Fruit fly (Drosophila melanogaster) whole organism, embryonic: ENCODE results near the gene UQCR-14.

Source experiments
- Aef1 ChIP-seq: fragments of 200-800 bp; sonication (Bioruptor generic); IDR thresholded peaks from 3 replicates; pipeline ENCODE4 v1.3.6; 2022; ENCODE audit warnings: missing biosample characterization, missing genetic modification characterization
- B-H2 ChIP-seq: fragments of 200-800 bp; sonication (Bioruptor generic); optimal IDR thresholded peaks from 2 replicates; lab custom pipeline; 2018; ENCODE audit warnings: missing biosample characterization, mild to moderate bottlenecking, missing genetic modification characterization
- CG10267 ChIP-seq: fragments of 200-800 bp; sonication (Bioruptor generic); optimal IDR thresholded peaks from 2 replicates; lab custom pipeline; 2018; ENCODE audit warnings: missing biosample characterization, mild to moderate bottlenecking, missing genetic modification characterization, moderate library complexity
- CG11085 ChIP-seq: fragments of 200-800 bp; sonication (Bioruptor generic); IDR thresholded peaks from 2 replicates; pipeline ENCODE4 v1.3.6; 2022; ENCODE audit warnings: missing biosample characterization, missing genetic modification characterization
- CG12744 ChIP-seq: fragments of 200-800 bp; sonication (Bioruptor generic); optimal IDR thresholded peaks from 2 replicates; lab custom pipeline; 2016; ENCODE audit warnings: missing biosample characterization, missing genetic modification characterization
- CG13894 ChIP-seq: fragments of 200-800 bp; sonication (Bioruptor generic); optimal IDR thresholded peaks from 3 replicates; lab custom pipeline; 2018; ENCODE audit warnings: missing biosample characterization, mild to moderate bottlenecking, missing genetic modification characterization, moderate library complexity
- CG14860 ChIP-seq: fragments of 200-800 bp; sonication (Bioruptor generic); IDR thresholded peaks from 3 replicates; pipeline ENCODE4 v1.3.6; 2022; ENCODE audit warnings: missing biosample characterization, missing genetic modification characterization; ENCODE audit not compliant: partially characterized antibody
- CG1603 ChIP-seq: fragments of 200-800 bp; sonication (Bioruptor generic); optimal IDR thresholded peaks from 2 replicates; lab custom pipeline; 2019; ENCODE audit warnings: missing biosample characterization, mild to moderate bottlenecking, missing genetic modification characterization, moderate library complexity
- CG17328 ChIP-seq: fragments of 200-800 bp; sonication (Bioruptor generic); IDR thresholded peaks from 2 replicates; pipeline ENCODE4 v1.3.6; 2022; ENCODE audit warnings: missing biosample characterization, missing genetic modification characterization
- CG17361 ChIP-seq: fragments of 200-800 bp; sonication (Bioruptor generic); IDR thresholded peaks from 3 replicates; pipeline ENCODE4 v1.3.6; 2022; ENCODE audit warnings: missing biosample characterization, missing genetic modification characterization
- CG18262 ChIP-seq: fragments of 200-800 bp; optimal IDR thresholded peaks from 3 replicates; lab custom pipeline; 2019; ENCODE audit warnings: missing biosample characterization, mild to moderate bottlenecking, missing genetic modification characterization, moderate library complexity
- CG1832 ChIP-seq: fragments of 200-800 bp; sonication (Bioruptor generic); optimal IDR thresholded peaks from 2 replicates; lab custom pipeline; 2017; ENCODE audit warnings: missing biosample characterization, mild to moderate bottlenecking, missing genetic modification characterization, inconsistent platforms
- CG2678 ChIP-seq: fragments of 200-800 bp; sonication (Bioruptor generic); optimal IDR thresholded peaks from 3 replicates; lab custom pipeline; 2019; ENCODE audit warnings: missing biosample characterization, mild to moderate bottlenecking, missing genetic modification characterization, moderate library complexity
- CG2875 ChIP-seq: fragments of 200-800 bp; sonication (Bioruptor generic); optimal IDR thresholded peaks from 2 replicates; lab custom pipeline; 2017; ENCODE audit warnings: missing biosample characterization, mild to moderate bottlenecking, missing genetic modification characterization, missing genetic modification reagents
- CG31224 ChIP-seq: fragments of 200-800 bp; sonication (Bioruptor generic); IDR thresholded peaks from 2 replicates; pipeline ENCODE4 v1.3.6; 2022; ENCODE audit warnings: missing biosample characterization, missing genetic modification characterization
- CG32772 ChIP-seq: fragments of 200-800 bp; sonication (Bioruptor generic); IDR thresholded peaks from 2 replicates; pipeline ENCODE4 v1.3.6; 2022; ENCODE audit warnings: missing biosample characterization, missing genetic modification characterization
- CG3407 ChIP-seq: fragments of 200-800 bp; sonication (Bioruptor generic); optimal IDR thresholded peaks from 2 replicates; lab custom pipeline; 2018; ENCODE audit warnings: missing biosample characterization, mild to moderate bottlenecking, missing genetic modification characterization
- CG4820 ChIP-seq: fragments of 200-800 bp; sonication (Bioruptor generic); optimal IDR thresholded peaks from 3 replicates; lab custom pipeline; 2016; ENCODE audit warnings: missing biosample characterization, missing genetic modification characterization
- CG5180 ChIP-seq: fragments of 200-800 bp; sonication (Bioruptor generic); optimal IDR thresholded peaks from 3 replicates; lab custom pipeline; 2017; ENCODE audit warnings: missing biosample characterization, missing genetic modification characterization, mild to moderate bottlenecking, moderate library complexity, missing genetic modification reagents
- CG6272 ChIP-seq: fragments of 200-800 bp; sonication (Bioruptor generic); IDR thresholded peaks from 2 replicates; pipeline ENCODE4 v1.3.6; 2022; ENCODE audit warnings: missing biosample characterization, missing genetic modification characterization
- CG6654 ChIP-seq: fragments of 200-800 bp; sonication (Bioruptor generic); optimal IDR thresholded peaks from 2 replicates; lab custom pipeline; 2017; ENCODE audit warnings: missing biosample characterization, mild to moderate bottlenecking, missing genetic modification characterization
- D ChIP-seq, 2 experiments: fragments of 200-800 bp in 1 of 2; fragments of >200 bp in 1 of 2; sonication (Bioruptor generic) in 1 of 2; optimal IDR thresholded peaks; 2 replicates in 1 of 2; 3 replicates in 1 of 2; lab custom pipeline; 2017; ENCODE audit warnings: mild to moderate bottlenecking in 1 of 2, missing biosample characterization in 1 of 2, missing genetic modification characterization in 1 of 2, missing genetic modification reagents in 1 of 2
- E2f2 ChIP-seq: fragments of 200-800 bp; sonication (Bioruptor generic); IDR thresholded peaks from 2 replicates; pipeline ENCODE4 v1.3.6; 2022; ENCODE audit warnings: missing biosample characterization, missing genetic modification characterization
- Fer2 ChIP-seq: fragments of 200-800 bp; sonication (Bioruptor generic); optimal IDR thresholded peaks from 2 replicates; lab custom pipeline; 2018; ENCODE audit warnings: missing biosample characterization, mild to moderate bottlenecking, missing genetic modification characterization, moderate library complexity
- MESR4 ChIP-seq: fragments of 200-800 bp; sonication (Bioruptor generic); optimal IDR thresholded peaks from 2 replicates; lab custom pipeline; 2018; ENCODE audit warnings: missing biosample characterization, mild to moderate bottlenecking, missing genetic modification characterization, moderate library complexity
- Med ChIP-seq: fragments of 200-800 bp; sonication (Bioruptor generic); peaks from one replicate; lab custom pipeline; 2016; ENCODE audit warnings: missing biosample characterization, missing genetic modification characterization, mild to moderate bottlenecking, inconsistent platforms, moderate library complexity
- Myb ChIP-seq: fragments of 200-800 bp; sonication (Bioruptor generic); optimal IDR thresholded peaks from 2 replicates; lab custom pipeline; 2016; ENCODE audit warnings: missing biosample characterization, missing genetic modification characterization
- NK7.1 ChIP-seq: fragments of 200-800 bp; sonication (Bioruptor generic); optimal IDR thresholded peaks from 3 replicates; lab custom pipeline; 2016; ENCODE audit warnings: missing biosample characterization, missing genetic modification characterization
- Nf-YC ChIP-seq: fragments of 200-800 bp; optimal IDR thresholded peaks from 3 replicates; lab custom pipeline; 2019; ENCODE audit warnings: missing biosample characterization, mild to moderate bottlenecking, missing genetic modification characterization, moderate library complexity
- Stat92E ChIP-seq, 3 experiments: fragments of >200 bp in 2 of 3; fragments of 200-800 bp in 1 of 3; sonication (Bioruptor generic) in 1 of 3; optimal IDR thresholded peaks; 2 replicates each; lab custom pipeline; 2017 to 2019; ENCODE audit warnings: missing biosample characterization in 3 of 3, missing genetic modification characterization in 3 of 3, mild to moderate bottlenecking in 1 of 3, moderate library complexity in 1 of 3
- Trl ChIP-seq, 3 experiments: fragments of >200 bp in 2 of 3; fragments of 200-800 bp in 1 of 3; sonication (Bioruptor generic) in 1 of 3; optimal IDR thresholded peaks; 2 replicates in 1 of 3; 3 replicates in 2 of 3; lab custom pipeline; 2016 to 2017; ENCODE audit warnings: missing biosample characterization in 1 of 3, missing genetic modification characterization in 1 of 3
- Xrp1 ChIP-seq: fragments of 200-800 bp; sonication (Bioruptor generic); IDR thresholded peaks from 2 replicates; pipeline ENCODE4 v1.3.6; 2022; ENCODE audit warnings: missing biosample characterization, missing genetic modification characterization
- ab ChIP-seq: fragments of 200-800 bp; sonication (Bioruptor generic); optimal IDR thresholded peaks from 2 replicates; lab custom pipeline; 2016; ENCODE audit warnings: missing biosample characterization, missing genetic modification characterization
- ase ChIP-seq: fragments of 200-800 bp; sonication (Bioruptor generic); IDR thresholded peaks from 3 replicates; pipeline ENCODE4 v1.3.6; 2022; ENCODE audit warnings: missing biosample characterization, missing genetic modification characterization
- chif ChIP-seq, 2 experiments: fragments of 200-800 bp; sonication (Bioruptor generic); optimal IDR thresholded peaks; 3 replicates each; lab custom pipeline; 2016; ENCODE audit warnings: missing biosample characterization in 2 of 2, missing genetic modification characterization in 2 of 2
- chm ChIP-seq: fragments of 200-800 bp; sonication (Bioruptor generic); IDR thresholded peaks from 2 replicates; pipeline ENCODE4 v1.3.6; 2022; ENCODE audit warnings: missing biosample characterization, missing genetic modification characterization
- da ChIP-seq: fragments of 200-800 bp; sonication (Bioruptor generic); optimal IDR thresholded peaks from 2 replicates; lab custom pipeline; 2016; ENCODE audit warnings: missing biosample characterization, missing genetic modification characterization
- disco-r ChIP-seq: fragments of 200-800 bp; sonication (Bioruptor generic); optimal IDR thresholded peaks from 2 replicates; lab custom pipeline; 2016; ENCODE audit warnings: missing biosample characterization, missing genetic modification characterization
- esg ChIP-seq: fragments of 200-800 bp; sonication (Bioruptor generic); conservative IDR thresholded peaks from 2 replicates; pipeline ENCODE4 v1.3.6; 2022; ENCODE audit warnings: missing biosample characterization, missing genetic modification characterization
- fd3F ChIP-seq: fragments of 200-800 bp; sonication (Bioruptor generic); optimal IDR thresholded peaks from 2 replicates; lab custom pipeline; 2018; ENCODE audit warnings: missing biosample characterization, mild to moderate bottlenecking, missing genetic modification characterization, moderate library complexity
- gce ChIP-seq: fragments of 200-800 bp; sonication (Bioruptor generic); IDR thresholded peaks from 3 replicates; pipeline ENCODE4 v1.3.6; 2022; ENCODE audit warnings: missing biosample characterization, missing genetic modification characterization
- grau ChIP-seq: fragments of 200-800 bp; optimal IDR thresholded peaks from 3 replicates; lab custom pipeline; 2019; ENCODE audit warnings: missing biosample characterization, mild to moderate bottlenecking, missing genetic modification characterization, moderate library complexity
- grn ChIP-seq: fragments of 200-800 bp; sonication (Bioruptor generic); optimal IDR thresholded peaks from 3 replicates; lab custom pipeline; 2017; ENCODE audit warnings: missing biosample characterization, missing genetic modification characterization
- gsb-n ChIP-seq: fragments of 200-800 bp; sonication (Bioruptor generic); optimal IDR thresholded peaks from 3 replicates; lab custom pipeline; 2018; ENCODE audit warnings: missing biosample characterization, mild to moderate bottlenecking, missing genetic modification characterization
- lmd ChIP-seq: fragments of 200-800 bp; sonication (Bioruptor generic); IDR thresholded peaks from 2 replicates; pipeline ENCODE4 v1.3.6; 2022; ENCODE audit warnings: missing biosample characterization, missing genetic modification characterization
- sens ChIP-seq: fragments of 200-800 bp; sonication (Bioruptor generic); peaks from one replicate; lab custom pipeline; 2016; ENCODE audit warnings: missing biosample characterization, missing genetic modification characterization
- twi ChIP-seq: fragments of 200-800 bp; optimal IDR thresholded peaks from 2 replicates; lab custom pipeline; 2019; ENCODE audit warnings: missing biosample characterization, mild to moderate bottlenecking, missing genetic modification characterization, moderate library complexity
- unc-4 ChIP-seq: fragments of 200-800 bp; sonication (Bioruptor generic); IDR thresholded peaks from 2 replicates; pipeline ENCODE4 v1.3.6; 2022; ENCODE audit warnings: missing biosample characterization, missing genetic modification characterization; ENCODE audit not compliant: partially characterized antibody
- wdn ChIP-seq: fragments of 200-800 bp; sonication (Bioruptor generic); IDR thresholded peaks from 2 replicates; pipeline ENCODE4 v1.3.6; 2022; ENCODE audit warnings: missing biosample characterization, missing genetic modification characterization
- zfh2 ChIP-seq: fragments of 200-800 bp; sonication (Bioruptor generic); optimal IDR thresholded peaks from 2 replicates; lab custom pipeline; 2016; ENCODE audit warnings: missing biosample characterization, missing genetic modification characterization

Gene UQCR-14

DNA sequence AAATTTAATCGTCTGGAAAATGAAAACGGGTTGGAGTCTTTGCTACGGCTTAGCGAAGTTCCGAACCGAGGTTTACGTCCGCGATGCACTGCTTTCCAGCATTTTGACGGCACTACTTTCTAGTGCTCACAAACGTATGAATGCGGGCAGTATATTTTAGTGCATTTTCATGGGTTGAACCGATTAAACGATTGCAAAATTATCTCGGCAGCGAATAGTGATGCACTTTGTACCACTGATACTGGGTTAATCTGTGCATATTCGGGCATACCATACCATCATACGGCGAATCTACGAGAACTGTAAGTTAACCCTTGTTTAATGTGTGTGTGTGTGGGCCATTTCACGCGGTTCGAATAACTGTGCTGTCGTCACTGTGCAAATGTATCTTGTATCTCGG, 15.3 kb upstream of the UQCR-14 start, which contains the start of gene Mfe2 (continued):
- peak; percentile 51; the same call in 1 of the 2 replicates for TF ChIP-seq Xrp1 (GFP tag; lab: Robert Waterston, UW)
- TF ChIP-seq grau (tag; lab: Kevin White, UChicago), result peak; percentile 48
- no peak for TF ChIP-seq CG18262
- TF ChIP-seq fd3F (GFP tag; lab: Kevin White, UChicago), result no peak
- TF ChIP-seq esg, result no peak
- peak; percentile 35 for TF ChIP-seq CG4820
- TF ChIP-seq chm (GFP tag; lab: Robert Waterston, UW), result no peak
- TF ChIP-seq CG10267, result peak; percentile 98
- TF ChIP-seq CG31224 (GFP tag; lab: Robert Waterston, UW), result no peak
- no peak for TF ChIP-seq CG14860 (GFP tag; lab: Robert Waterston, UW)
- TF ChIP-seq Stat92E (GFP tag; optimal IDR thresholded peaks at IDR 0.05; lab: Kevin White, UChicago), result peak in 1 of 3 experiments; percentile 13
- no peak for TF ChIP-seq gce (GFP tag; lab: Robert Waterston, UW)
- TF ChIP-seq E2f2 (GFP tag; lab: Robert Waterston, UW), result peak; percentile 61
- TF ChIP-seq MESR4, result peak; percentile 87
- TF ChIP-seq twi (tag; lab: Kevin White, UChicago), result no peak
- no peak for TF ChIP-seq Aef1
- peak; percentile 31 for TF ChIP-seq CG13894 (tag; lab: Kevin White, UChicago)
- peak; percentile 91 for TF ChIP-seq sens (GFP tag; lab: Kevin White, UChicago)
- TF ChIP-seq CG32772, result no peak; the same call in 1 of the 2 replicates
- TF ChIP-seq CG11085 (GFP tag; lab: Robert Waterston, UW), result 0 out of 2 replicates have a peak, but pooled peaks have one; percentile 32
- no peak for TF ChIP-seq CG2875 (GFP tag; lab: Kevin White, UChicago)
- TF ChIP-seq D (optimal IDR thresholded peaks at IDR 0.05; lab: Kevin White, UChicago), result no peak
- TF ChIP-seq D (GFP tag; optimal IDR thresholded peaks at IDR 0.05; lab: Kevin White, UChicago), result no peak
- no peak for TF ChIP-seq Trl (optimal IDR thresholded peaks at IDR 0.05; lab: Kevin White, UChicago)
- peak; percentile 73 for TF ChIP-seq Trl (GFP tag; optimal IDR thresholded peaks at IDR 0.05; lab: Kevin White, UChicago)
- peak; percentile 77 for TF ChIP-seq B-H2 (GFP tag; lab: Kevin White, UChicago)
- TF ChIP-seq Fer2 (tag; lab: Kevin White, UChicago), result no peak
- peak; percentile 81 for TF ChIP-seq zfh2 (GFP tag; lab: Kevin White, UChicago)
- no peak for TF ChIP-seq CG1832 (GFP tag; lab: Kevin White, UChicago)
- TF ChIP-seq grn (GFP tag; lab: Kevin White, UChicago), result peak; percentile 67
- peak; percentile 54 for TF ChIP-seq CG12744
- TF ChIP-seq CG1603 (tag; lab: Kevin White, UChicago), result peak; percentile 90
- TF ChIP-seq ase (GFP tag; lab: Robert Waterston, UW), result no peak
- TF ChIP-seq unc-4 (GFP tag; lab: Robert Waterston, UW), result peak; percentile 47
- peak; percentile 29 to 65 for TF ChIP-seq chif (GFP tag; optimal IDR thresholded peaks at IDR 0.05; lab: Kevin White, UChicago)
- TF ChIP-seq CG5180 (GFP tag; lab: Kevin White, UChicago), result peak; percentile 19
- TF ChIP-seq Med, result peak; percentile 96
- TF ChIP-seq da (GFP tag; lab: Kevin White, UChicago), result no peak
- no peak for TF ChIP-seq ab (GFP tag; lab: Kevin White, UChicago)
- TF ChIP-seq Myb (GFP tag; lab: Kevin White, UChicago), result peak; percentile 91
- TF ChIP-seq wdn, result no peak
- TF ChIP-seq disco-r (GFP tag; lab: Kevin White, UChicago), result peak; percentile 2
- TF ChIP-seq Nf-YC (tag; lab: Kevin White, UChicago), result peak; percentile 24
- no peak for TF ChIP-seq CG17328 (GFP tag; lab: Robert Waterston, UW)
- TF ChIP-seq NK7.1 (GFP tag; lab: Kevin White, UChicago), result no peak
- TF ChIP-seq CG6654 (GFP tag; lab: Kevin White, UChicago), result peak; percentile 5
- 0 out of 2 replicates have a peak, but pooled peaks have one; percentile 7 for TF ChIP-seq CG6272 (GFP tag; lab: Robert Waterston, UW)
- TF ChIP-seq lmd, result peak; percentile 33; the same call in 1 of the 2 replicates
- TF ChIP-seq CG3407 (GFP tag; lab: Kevin White, UChicago), result no peak
- TF ChIP-seq CG17361 (GFP tag; lab: Robert Waterston, UW), result no peak
- TF ChIP-seq gsb-n (tag; lab: Kevin White, UChicago), result peak; percentile 17
- TF ChIP-seq CG2678, result no peak
